Worm (Caenorhabditis elegans): ENCODE measurements around the gene dhs-17.
"Not testable (repeated sequence)": the region's sequence is repeated elsewhere in the genome, so short reads cannot be mapped to it uniquely, and the experiment has no call there.

dhs-17 gene

ce11 chrV:6034714-6035113, at the start of gene dhs-17:
Gene dhs-17, minus strand, starts transcription at chrV:6034814.
- TF ChIP-seq sma-9 (GFP tag; optimal IDR thresholded peaks at IDR 0.05): no peak
- TF ChIP-seq sma-9 (tag; optimal IDR thresholded peaks at IDR 0.05): no peak
- TF ChIP-seq ztf-11 (tag; optimal IDR thresholded peaks at IDR 0.05): no peak
- TF ChIP-seq F13H6.1 (tag; optimal IDR thresholded peaks at IDR 0.05): no peak
- TF ChIP-seq skn-1 (tag; optimal IDR thresholded peaks at IDR 0.05): no peak
- no peak for TF ChIP-seq sma-3 (GFP tag; optimal IDR thresholded peaks at IDR 0.05)
- TF ChIP-seq R02D3.7 (tag; optimal IDR thresholded peaks at IDR 0.05): no peak

ce11 chrV:6069968-6070367, 35.4 kb upstream of the dhs-17 start, which contains the start of gene fbxa-214:
Gene fbxa-214, minus strand, starts transcription at chrV:6070068.
- TF ChIP-seq gmeb-1, lsy-2, nhr-10 (tag; optimal IDR thresholded peaks at IDR 0.05): not testable (repeated sequence)

- no peak for TF ChIP-seq crh-2 (tag; optimal IDR thresholded peaks at IDR 0.05)
- TF ChIP-seq gmeb-1 (tag; optimal IDR thresholded peaks at IDR 0.05): no peak
- TF ChIP-seq lin-39 (tag; optimal IDR thresholded peaks at IDR 0.05): no peak
Observed at ce11 chrV:6067112-6067511, 32.5 kb upstream of the dhs-17 start, which contains the start of gene srh-10. Gene srh-10, minus strand, starts transcription at chrV:6067140.

- TF ChIP-seq peb-1 (tag; optimal IDR thresholded peaks at IDR 0.05) (no peak), gmeb-1 (tag; optimal IDR thresholded peaks at IDR 0.05) (no peak), Y55F3AM.14 (GFP tag; optimal IDR thresholded peaks at IDR 0.05) (no peak), nhr-11 (tag; optimal IDR thresholded peaks at IDR 0.05) (no peak), nhr-12 (tag; optimal IDR thresholded peaks at IDR 0.05) (no peak), lin-13 (GFP tag; optimal IDR thresholded peaks at IDR 0.05) (no peak), lin-39 (tag; optimal IDR thresholded peaks at IDR 0.05) (no peak), ceh-16 (tag; optimal IDR thresholded peaks at IDR 0.05) (no peak), fos-1 (tag; optimal IDR thresholded peaks at IDR 0.05) (no peak), unc-55 (GFP tag; optimal IDR thresholded peaks at IDR 0.05) (no peak), aly-2 (tag; optimal IDR thresholded peaks at IDR 0.05) (no peak), lin-11 (tag; optimal IDR thresholded peaks at IDR 0.05) (no peak), elt-1 (tag; optimal IDR thresholded peaks at IDR 0.05) (no peak), sma-3 (GFP tag; optimal IDR thresholded peaks at IDR 0.05) (no peak), nhr-6 (tag; optimal IDR thresholded peaks at IDR 0.05) (no peak), ztf-11 (tag; optimal IDR thresholded peaks at IDR 0.05) (no peak), mbf-1 (tag; optimal IDR thresholded peaks at IDR 0.05) (no peak), lsy-2 (tag; optimal IDR thresholded peaks at IDR 0.05) (no peak)
Observed at ce11 chrV:6063330-6063729, 28.7 kb upstream of the dhs-17 start, which contains the start of gene Y38A10A.2. Gene Y38A10A.2, minus strand, starts transcription at chrV:6063430.

ce11 chrV:6055289-6055688, 20.7 kb upstream of the dhs-17 start, which contains the start of gene srd-20:
Gene srd-20, plus strand, starts transcription at chrV:6055589.
- no peak for TF ChIP-seq ceh-16 (tag; optimal IDR thresholded peaks at IDR 0.05)
- TF ChIP-seq mbf-1 (tag; optimal IDR thresholded peaks at IDR 0.05): no peak
- TF ChIP-seq ama-1 (optimal IDR thresholded peaks at IDR 0.05): no peak
- no peak for TF ChIP-seq sma-9 (GFP tag; optimal IDR thresholded peaks at IDR 0.05)
- TF ChIP-seq sma-9 (tag; optimal IDR thresholded peaks at IDR 0.05): no peak
- TF ChIP-seq snpc-4 (tag; optimal IDR thresholded peaks at IDR 0.05): no peak

- TF ChIP-seq elt-1 (tag; optimal IDR thresholded peaks at IDR 0.05): no peak
- TF ChIP-seq nhr-23 (tag; optimal IDR thresholded peaks at IDR 0.05): no peak
- no peak for TF ChIP-seq peb-1 (tag; optimal IDR thresholded peaks at IDR 0.05)
- peak; percentile 87 for TF ChIP-seq sem-4 (tag; optimal IDR thresholded peaks at IDR 0.05)
- TF ChIP-seq sma-3 (GFP tag; optimal IDR thresholded peaks at IDR 0.05): peak; percentile 74
- peak; percentile 49 for TF ChIP-seq lin-11 (tag; optimal IDR thresholded peaks at IDR 0.05)
- peak; percentile 97 for TF ChIP-seq C34F6.9 (tag; optimal IDR thresholded peaks at IDR 0.05)
- peak; percentile 47 for TF ChIP-seq skn-1 (tag; optimal IDR thresholded peaks at IDR 0.05)
- peak; percentile 73 for TF ChIP-seq ztf-4 (tag; optimal IDR thresholded peaks at IDR 0.05)
- no peak for TF ChIP-seq unc-62 (GFP tag; optimal IDR thresholded peaks at IDR 0.05)
- peak; percentile 89 for TF ChIP-seq nhr-129 (tag; optimal IDR thresholded peaks at IDR 0.05)
- peak; percentile 90 for TF ChIP-seq sma-9 (GFP tag; optimal IDR thresholded peaks at IDR 0.05)
- TF ChIP-seq sma-9 (tag; optimal IDR thresholded peaks at IDR 0.05): no peak
- TF ChIP-seq nhr-77 (tag; optimal IDR thresholded peaks at IDR 0.05): peak; percentile 10
- peak; percentile 59 for TF ChIP-seq nhr-6 (tag; optimal IDR thresholded peaks at IDR 0.05)
- TF ChIP-seq nhr-21 (tag; optimal IDR thresholded peaks at IDR 0.05): peak; percentile 22
- no peak for TF ChIP-seq nhr-12 (tag; optimal IDR thresholded peaks at IDR 0.05)
- TF ChIP-seq lsy-2 (tag; optimal IDR thresholded peaks at IDR 0.05): peak; percentile 43 to 91
- TF ChIP-seq zag-1 (tag; optimal IDR thresholded peaks at IDR 0.05): peak; percentile 89
- no peak for TF ChIP-seq nhr-10 (tag; optimal IDR thresholded peaks at IDR 0.05)
- TF ChIP-seq mdl-1 (tag; optimal IDR thresholded peaks at IDR 0.05): peak in 1 of 2 experiments; percentile 31
- TF ChIP-seq aly-2 (tag; optimal IDR thresholded peaks at IDR 0.05): no peak
- peak; percentile 97 for TF ChIP-seq unc-55 (GFP tag; optimal IDR thresholded peaks at IDR 0.05)
- peak; percentile 17 for TF ChIP-seq ceh-82 (tag; optimal IDR thresholded peaks at IDR 0.05)
- peak; percentile 91 for TF ChIP-seq mab-5 (tag; optimal IDR thresholded peaks at IDR 0.05)
- TF ChIP-seq ceh-16 (tag; optimal IDR thresholded peaks at IDR 0.05): peak; percentile 32
- TF ChIP-seq crh-2 (tag; optimal IDR thresholded peaks at IDR 0.05): peak; percentile 89
- TF ChIP-seq ztf-1 (GFP tag; conservative IDR thresholded peaks at IDR 0.05): no peak
- TF ChIP-seq egl-27 (tag; optimal IDR thresholded peaks at IDR 0.05): peak; percentile 22
- TF ChIP-seq lin-13 (GFP tag; optimal IDR thresholded peaks at IDR 0.05): peak; percentile 85
Observed at ce11 chrV:6053188-6053687, 18.6 kb upstream of the dhs-17 start, which contains the start of gene seip-1. Gene seip-1, minus strand, starts transcription at chrV:6053238.
